Worm (Caenorhabditis elegans) whole organism, L1 larva: ENCODE measurements around the gene F36H9.4.
A peak's percentile ranks its signal among the peaks of the same experiment; 100 is the strongest.

Experiments used
- C34B4.2 ChIP-seq: sonication (generic microtip); optimal IDR thresholded peaks from 2 replicates; lab custom pipeline; 2017; ENCODE audit warnings: mild to moderate bottlenecking, missing genetic modification characterization, missing compliant biosample characterization
- aha-1 ChIP-seq: fragments of 150-350 bp; optimal IDR thresholded peaks from 2 replicates; lab custom pipeline; 2014; ENCODE audit warnings: missing biosample characterization, missing genetic modification characterization
- alr-1 ChIP-seq: fragments of 200-800 bp; sonication (Bioruptor generic); optimal IDR thresholded peaks from 2 replicates; lab custom pipeline; 2018; ENCODE audit warnings: borderline replicate concordance, mild to moderate bottlenecking, missing genetic modification characterization, missing compliant biosample characterization
- aly-2 ChIP-seq: fragments of 150-350 bp; optimal IDR thresholded peaks from 2 replicates; lab custom pipeline; 2014; ENCODE audit warnings: missing biosample characterization, missing genetic modification characterization
- ama-1 ChIP-seq: fragments of 150-350 bp; optimal IDR thresholded peaks from 2 replicates; lab custom pipeline; 2014
- ceh-63 ChIP-seq: fragments of 200-800 bp; sonication (Bioruptor generic); optimal IDR thresholded peaks from 2 replicates; lab custom pipeline; 2018; ENCODE audit warnings: mild to moderate bottlenecking, missing genetic modification characterization, missing compliant biosample characterization
- ceh-82 ChIP-seq, 3 experiments: fragments of 150-350 bp in 1 of 3; sonication (generic microtip) in 2 of 3; optimal IDR thresholded peaks; 2 replicates each; lab custom pipeline; 2014 to 2017; ENCODE audit warnings: missing biosample characterization in 3 of 3, missing genetic modification characterization in 3 of 3
- ceh-90 ChIP-seq: sonication (generic microtip); optimal IDR thresholded peaks from 2 replicates; lab custom pipeline; 2016; ENCODE audit warnings: missing genetic modification characterization, missing compliant biosample characterization
- dpl-1 ChIP-seq, 3 experiments: fragments of 150-350 bp in 2 of 3; sonication (generic microtip) in 1 of 3; optimal IDR thresholded peaks; 2 replicates each; lab custom pipeline; 2014 to 2017; ENCODE audit warnings: missing biosample characterization in 3 of 3, missing genetic modification characterization in 3 of 3, missing genetic modification reagents in 3 of 3
- efl-1 ChIP-seq, 4 experiments: fragments of 150-350 bp; optimal IDR thresholded peaks in 3 of 4; peaks in 1 of 4; 1 replicate in 1 of 4; 2 replicates in 3 of 4; lab custom pipeline; 2014; ENCODE audit warnings: missing biosample characterization in 2 of 4, missing genetic modification characterization in 2 of 4, missing genetic modification reagents in 2 of 4
- efl-3 ChIP-seq: fragments of 200-800 bp; sonication (Bioruptor generic); optimal IDR thresholded peaks from 2 replicates; lab custom pipeline; 2018; ENCODE audit warnings: mild to moderate bottlenecking, missing genetic modification characterization, missing compliant biosample characterization
- egl-13 ChIP-seq: sonication (generic microtip); optimal IDR thresholded peaks from 2 replicates; lab custom pipeline; 2016; ENCODE audit warnings: missing genotype, missing genetic modification reagents, missing genetic modification characterization, missing compliant biosample characterization
- elt-2 ChIP-seq: sonication (generic microtip); optimal IDR thresholded peaks from 2 replicates; lab custom pipeline; 2016; ENCODE audit warnings: missing genetic modification characterization, mild to moderate bottlenecking, inconsistent platforms, missing compliant biosample characterization, missing genetic modification reagents
- elt-3 ChIP-seq, 6 experiments: fragments of 150-350 bp in 1 of 6; sonication (generic microtip); optimal IDR thresholded peaks; 2 replicates each; lab custom pipeline; 2017 to 2018; ENCODE audit warnings: missing biosample characterization in 6 of 6, missing genetic modification characterization in 6 of 6, inconsistent platforms in 1 of 6
- fkh-10 ChIP-seq: sonication (generic microtip); optimal IDR thresholded peaks from 2 replicates; lab custom pipeline; 2017; ENCODE audit warnings: missing biosample characterization, missing genetic modification reagents, missing genetic modification characterization
- fkh-4 ChIP-seq: sonication (generic microtip); optimal IDR thresholded peaks from 2 replicates; lab custom pipeline; 2016; ENCODE audit warnings: missing compliant biosample characterization, missing genetic modification characterization, borderline replicate concordance
- fkh-8 ChIP-seq: sonication (generic microtip); optimal IDR thresholded peaks from 2 replicates; lab custom pipeline; 2016; ENCODE audit warnings: mild to moderate bottlenecking, missing genetic modification characterization, missing compliant biosample characterization
- fos-1 ChIP-seq: fragments of 150-350 bp; optimal IDR thresholded peaks from 2 replicates; lab custom pipeline; 2014; ENCODE audit warnings: missing biosample characterization, missing genetic modification characterization
- grh-1 ChIP-seq: fragments of 200-800 bp; sonication (Bioruptor generic); IDR thresholded peaks from 2 replicates; pipeline ENCODE4 v1.3.6; 2022; ENCODE audit warnings: missing genetic modification reagents, missing genetic modification characterization, missing compliant biosample characterization
- hlh-4 ChIP-seq: sonication (generic microtip); optimal IDR thresholded peaks from 2 replicates; lab custom pipeline; 2016; ENCODE audit warnings: mild to moderate bottlenecking, missing genetic modification characterization, missing compliant biosample characterization
- hpl-2 ChIP-seq: fragments of 150-350 bp; optimal IDR thresholded peaks from 2 replicates; lab custom pipeline; 2014; ENCODE audit warnings: missing biosample characterization, missing genetic modification reagents, missing genetic modification characterization
- isw-1 ChIP-seq: fragments of 200-800 bp; sonication (Bioruptor generic); IDR thresholded peaks from 2 replicates; pipeline ENCODE4 v1.3.6; 2022; ENCODE audit warnings: missing genetic modification characterization, missing compliant biosample characterization
- jun-1 ChIP-seq: fragments of 150-350 bp; optimal IDR thresholded peaks from 2 replicates; lab custom pipeline; 2014; ENCODE audit warnings: missing biosample characterization, missing genetic modification reagents, missing genetic modification characterization
- lin-13 ChIP-seq: fragments of 150-350 bp; optimal IDR thresholded peaks from 2 replicates; lab custom pipeline; 2014; ENCODE audit warnings: missing biosample characterization, missing genetic modification reagents, missing genetic modification characterization
- lin-14 ChIP-seq: fragments of 200-800 bp; sonication (Bioruptor generic); optimal IDR thresholded peaks from 2 replicates; lab custom pipeline; 2018; ENCODE audit warnings: mild to moderate bottlenecking, missing genetic modification characterization, moderate library complexity, missing compliant biosample characterization
- lin-15B ChIP-seq: fragments of 150-350 bp; sonication (generic microtip); optimal IDR thresholded peaks from 3 replicates; lab custom pipeline; 2014; ENCODE audit warnings: missing biosample characterization, missing genetic modification characterization
- lin-35 ChIP-seq, 2 experiments: fragments of 150-350 bp; optimal IDR thresholded peaks; 2 replicates each; lab custom pipeline; 2014; ENCODE audit warnings: missing biosample characterization in 2 of 2, missing genetic modification characterization in 2 of 2, missing genetic modification reagents in 2 of 2
- lin-39 ChIP-seq: fragments of 150-350 bp; optimal IDR thresholded peaks from 2 replicates; lab custom pipeline; 2014; ENCODE audit warnings: missing biosample characterization, missing genetic modification reagents, missing genetic modification characterization
- lir-3 ChIP-seq: sonication (generic microtip); optimal IDR thresholded peaks from 2 replicates; lab custom pipeline; 2016; ENCODE audit warnings: mild to moderate bottlenecking, missing genetic modification characterization, moderate library complexity, missing compliant biosample characterization; ENCODE audit not compliant: poor library complexity
- lsy-2 ChIP-seq, 2 experiments: fragments of 150-350 bp; optimal IDR thresholded peaks; 2 replicates each; lab custom pipeline; 2014; ENCODE audit warnings: missing biosample characterization in 2 of 2, missing genetic modification characterization in 2 of 2
- mab-9 ChIP-seq: fragments of 200-800 bp; sonication (Bioruptor generic); IDR thresholded peaks from 2 replicates; pipeline ENCODE4 v1.3.6; 2022; ENCODE audit warnings: missing genetic modification reagents, missing genetic modification characterization, missing compliant biosample characterization
- mdl-1 ChIP-seq, 2 experiments: fragments of 150-350 bp; optimal IDR thresholded peaks; 2 replicates each; lab custom pipeline; 2014 to 2017; ENCODE audit warnings: missing biosample characterization in 2 of 2, missing genetic modification characterization in 2 of 2, inconsistent platforms in 1 of 2
- mef-2 ChIP-seq: fragments of 150-350 bp; optimal IDR thresholded peaks from 2 replicates; lab custom pipeline; 2014; ENCODE audit warnings: missing biosample characterization, missing genetic modification characterization
- nhr-11 ChIP-seq: fragments of 150-350 bp; optimal IDR thresholded peaks from 2 replicates; lab custom pipeline; 2014; ENCODE audit warnings: missing biosample characterization, missing genetic modification characterization
- nhr-47 ChIP-seq: sonication (generic microtip); optimal IDR thresholded peaks from 2 replicates; lab custom pipeline; 2016; ENCODE audit warnings: mild to moderate bottlenecking, missing genetic modification characterization, moderate library complexity, missing compliant biosample characterization
- nhr-71 ChIP-seq: sonication (generic microtip); optimal IDR thresholded peaks from 2 replicates; lab custom pipeline; 2016; ENCODE audit warnings: mild to moderate bottlenecking, missing genetic modification characterization, moderate library complexity, missing compliant biosample characterization
- nhr-76 ChIP-seq: sonication (generic microtip); optimal IDR thresholded peaks from 2 replicates; lab custom pipeline; 2017; ENCODE audit warnings: missing biosample characterization, missing genetic modification characterization
- nhr-77 ChIP-seq: fragments of 150-350 bp; optimal IDR thresholded peaks from 2 replicates; lab custom pipeline; 2014; ENCODE audit warnings: missing biosample characterization, missing genetic modification characterization
- pax-3 ChIP-seq: fragments of 200-800 bp; sonication (Bioruptor generic); optimal IDR thresholded peaks from 2 replicates; lab custom pipeline; 2018; ENCODE audit warnings: mild to moderate bottlenecking, missing genetic modification characterization, moderate library complexity, missing compliant biosample characterization
- rnt-1 ChIP-seq: sonication (generic microtip); optimal IDR thresholded peaks from 2 replicates; lab custom pipeline; 2016; ENCODE audit warnings: mild to moderate bottlenecking, missing genetic modification characterization, moderate library complexity, missing compliant biosample characterization
- skn-1 ChIP-seq: fragments of 150-350 bp; optimal IDR thresholded peaks from 2 replicates; lab custom pipeline; 2014; ENCODE audit warnings: missing biosample characterization, missing genetic modification characterization
- snpc-4 ChIP-seq: fragments of 150-350 bp; optimal IDR thresholded peaks from 2 replicates; lab custom pipeline; 2014; ENCODE audit warnings: missing biosample characterization, missing genetic modification characterization
- snu-23 ChIP-seq: sonication (generic microtip); optimal IDR thresholded peaks from 2 replicates; lab custom pipeline; 2016; ENCODE audit warnings: missing genetic modification characterization, missing compliant biosample characterization
- sox-4 ChIP-seq: sonication (generic microtip); optimal IDR thresholded peaks from 2 replicates; lab custom pipeline; 2016; ENCODE audit warnings: missing genetic modification characterization, missing compliant biosample characterization
- sup-37 ChIP-seq: fragments of 200-800 bp; sonication (Bioruptor generic); optimal IDR thresholded peaks from 2 replicates; lab custom pipeline; 2018; ENCODE audit warnings: mild to moderate bottlenecking, missing genetic modification characterization, missing compliant biosample characterization
- unc-130 ChIP-seq: fragments of 150-350 bp; optimal IDR thresholded peaks from 2 replicates; lab custom pipeline; 2017; ENCODE audit warnings: missing biosample characterization, missing genetic modification characterization, inconsistent platforms
- unc-30 ChIP-seq: sonication (generic microtip); optimal IDR thresholded peaks from 2 replicates; lab custom pipeline; 2017; ENCODE audit warnings: missing biosample characterization, missing genetic modification characterization
- unc-62 ChIP-seq: fragments of 150-350 bp; optimal IDR thresholded peaks from 2 replicates; lab custom pipeline; 2014; ENCODE audit warnings: missing biosample characterization, missing genetic modification reagents, missing genetic modification characterization
- unc-86 ChIP-seq: sonication (generic microtip); optimal IDR thresholded peaks from 2 replicates; lab custom pipeline; 2016; ENCODE audit warnings: missing genetic modification characterization, missing compliant biosample characterization
- zag-1 ChIP-seq: fragments of 150-350 bp; optimal IDR thresholded peaks from 2 replicates; lab custom pipeline; 2014; ENCODE audit warnings: missing biosample characterization, missing genetic modification characterization

The F36H9.4 gene

DNA sequence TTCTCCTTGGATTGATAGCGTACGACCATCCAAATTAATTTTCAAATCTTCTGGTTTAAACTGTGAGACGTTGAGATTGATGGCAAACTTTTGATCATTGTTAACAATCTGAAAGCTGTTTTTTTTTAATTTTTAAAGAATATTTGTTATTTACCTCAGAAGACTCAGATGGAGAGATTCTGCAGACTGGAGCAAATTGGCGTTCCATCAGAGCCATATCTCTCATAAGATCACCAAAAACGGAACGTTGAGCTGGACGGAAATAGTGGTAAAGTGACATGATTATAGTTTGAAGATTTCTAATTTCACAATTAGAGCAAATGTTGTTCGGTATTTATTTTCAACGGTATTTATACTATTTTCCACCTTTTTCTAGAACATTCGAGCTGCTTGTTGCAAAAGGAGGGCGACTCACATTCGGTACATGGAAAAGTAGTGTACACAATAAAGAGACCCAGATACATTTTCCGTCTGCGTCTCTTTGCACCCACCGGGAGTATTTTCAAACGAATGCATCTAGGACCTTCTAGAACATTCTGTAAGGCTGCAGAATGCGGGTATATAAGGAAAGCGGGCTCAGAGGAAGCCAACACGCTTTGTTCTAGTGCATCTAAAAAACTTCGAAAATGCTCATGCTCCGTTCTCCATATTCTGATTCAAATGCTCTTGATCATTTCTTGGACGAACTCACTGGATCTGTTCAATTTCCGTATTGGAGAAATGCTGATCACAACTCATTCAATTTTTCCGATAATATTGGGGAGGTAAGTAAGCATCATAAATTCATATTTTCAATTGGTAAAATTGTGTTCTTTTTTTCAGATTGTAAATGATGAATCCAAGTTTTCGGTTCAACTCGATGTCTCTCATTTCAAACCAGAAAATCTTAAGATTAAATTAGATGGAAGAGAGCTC is 25.9 kb upstream of the F36H9.4 start, which contains the start of the genes hsp-16.2 and hsp-16.41:
TSS of gene hsp-16.2 (minus strand) at position 313 of the 915 bp plus-strand sequence.
TSS of gene hsp-16.41 (plus strand) at position 534 of the 915 bp plus-strand sequence.
- TF ChIP-seq nhr-77 (tag; lab: Kevin White, UChicago) (no peak), lin-15B (no peak), egl-13 (tag; lab: Kevin White, UChicago) (peak; percentile 82), aha-1 (tag; lab: Kevin White, UChicago) (peak; percentile 13), lir-3 (tag; lab: Kevin White, UChicago) (no peak), ama-1 (lab: Kevin White, UChicago) (peak; percentile 88), lin-39 (tag; lab: Kevin White, UChicago) (no peak), lsy-2 (tag; optimal IDR thresholded peaks at IDR 0.05; lab: Kevin White, UChicago) (peak in 1 of 2 experiments; percentile 39), elt-3 (tag; optimal IDR thresholded peaks at IDR 0.05; lab: Kevin White, UChicago) (peak in 1 of 6 experiments; percentile 2), isw-1 (GFP tag; lab: Robert Waterston, UW) (0 out of 2 replicates have a peak, but pooled peaks have one; percentile 20), elt-2 (tag; lab: Kevin White, UChicago) (peak; percentile 34), ceh-90 (tag; lab: Kevin White, UChicago) (no peak), lin-35 (GFP tag; optimal IDR thresholded peaks at IDR 0.05; lab: Kevin White, UChicago) (peak; percentile 32 to 57), mab-9 (no peak), nhr-71 (peak; percentile 79), grh-1 (GFP tag; lab: Robert Waterston, UW) (no peak), ceh-63 (no peak), sup-37 (GFP tag; lab: Kevin White, UChicago) (no peak), nhr-11 (tag; lab: Kevin White, UChicago) (no peak), hpl-2 (no peak), efl-1 (optimal IDR thresholded peaks at IDR 0.05; lab: Kevin White, UChicago) (peak; percentile 52 to 75), efl-1 (GFP tag; optimal IDR thresholded peaks at IDR 0.05 in 1 of 2; lab: Kevin White, UChicago) (peak; percentile 45 to 89), unc-86 (tag; lab: Kevin White, UChicago) (peak; percentile 67), aly-2 (tag; lab: Kevin White, UChicago) (no peak), mef-2 (tag; lab: Kevin White, UChicago) (peak; percentile 63), fos-1 (no peak), nhr-76 (tag; lab: Kevin White, UChicago) (no peak), dpl-1 (GFP tag; optimal IDR thresholded peaks at IDR 0.05; lab: Kevin White, UChicago) (peak in 2 of 3 experiments; percentile 30 to 50), snpc-4 (tag; lab: Kevin White, UChicago) (no peak), rnt-1 (tag; lab: Kevin White, UChicago) (peak; percentile 29), hlh-4 (tag; lab: Kevin White, UChicago) (no peak), zag-1 (tag; lab: Kevin White, UChicago) (no peak), snu-23 (peak; percentile 80), unc-62 (GFP tag; lab: Kevin White, UChicago) (no peak), mdl-1 (tag; optimal IDR thresholded peaks at IDR 0.05; lab: Kevin White, UChicago) (peak in 1 of 2 experiments; percentile 52), sox-4 (tag; lab: Kevin White, UChicago) (peak; percentile 24), lin-14 (GFP tag; lab: Kevin White, UChicago) (peak; percentile 94), ceh-82 (tag; optimal IDR thresholded peaks at IDR 0.05; lab: Kevin White, UChicago) (peak in 1 of 3 experiments; percentile 46), fkh-8 (tag; lab: Kevin White, UChicago) (peak; percentile 92), fkh-10 (GFP tag; lab: Kevin White, UChicago) (no peak), unc-30 (tag; lab: Kevin White, UChicago) (no peak), unc-130 (tag; lab: Kevin White, UChicago) (no peak), fkh-4 (tag; lab: Kevin White, UChicago) (no peak), alr-1 (tag; lab: Kevin White, UChicago) (no peak), C34B4.2 (tag; lab: Kevin White, UChicago) (no peak), pax-3 (tag; lab: Kevin White, UChicago) (peak; percentile 42), nhr-47 (tag; lab: Kevin White, UChicago) (peak; percentile 60), jun-1 (tag; lab: Kevin White, UChicago) (no peak), lin-13 (GFP tag; lab: Kevin White, UChicago) (no peak), efl-3 (no peak), skn-1 (tag; lab: Kevin White, UChicago) (peak; percentile 31)
